Worm (Caenorhabditis elegans) whole organism, L1 larva: Measurements from ENCODE around the gene Y32G9A.12.

Experiments
- C04F5.9 ChIP-seq: sonication (generic microtip); optimal IDR thresholded peaks from 2 replicates; lab custom pipeline; 2016; ENCODE audit warnings: missing genetic modification characterization, missing compliant biosample characterization
- C16A3.4 ChIP-seq: fragments of 150-350 bp; optimal IDR thresholded peaks from 2 replicates; lab custom pipeline; 2014; ENCODE audit warnings: missing biosample characterization, missing genetic modification characterization
- C34B4.2 ChIP-seq: sonication (generic microtip); optimal IDR thresholded peaks from 2 replicates; lab custom pipeline; 2017; ENCODE audit warnings: mild to moderate bottlenecking, missing genetic modification characterization, missing compliant biosample characterization
- F16B12.6 ChIP-seq: fragments of 150-350 bp; optimal IDR thresholded peaks from 2 replicates; lab custom pipeline; 2014; ENCODE audit warnings: missing biosample characterization, missing genetic modification characterization
- Y116A8C.19 ChIP-seq: sonication (generic microtip); optimal IDR thresholded peaks from 2 replicates; lab custom pipeline; 2016; ENCODE audit warnings: missing compliant biosample characterization, missing genetic modification characterization, borderline replicate concordance
- aly-2 ChIP-seq: fragments of 150-350 bp; optimal IDR thresholded peaks from 2 replicates; lab custom pipeline; 2014; ENCODE audit warnings: missing biosample characterization, missing genetic modification characterization
- ama-1 ChIP-seq: fragments of 150-350 bp; optimal IDR thresholded peaks from 2 replicates; lab custom pipeline; 2014
- blmp-1 ChIP-seq: fragments of 150-350 bp; optimal IDR thresholded peaks from 2 replicates; lab custom pipeline; 2014; ENCODE audit warnings: missing biosample characterization, missing genetic modification characterization
- ceh-63 ChIP-seq: fragments of 200-800 bp; sonication (Bioruptor generic); optimal IDR thresholded peaks from 2 replicates; lab custom pipeline; 2018; ENCODE audit warnings: mild to moderate bottlenecking, missing genetic modification characterization, missing compliant biosample characterization
- ceh-8 ChIP-seq: fragments of 200-800 bp; sonication (Bioruptor generic); optimal IDR thresholded peaks from 2 replicates; lab custom pipeline; 2018; ENCODE audit warnings: mild to moderate bottlenecking, missing genetic modification characterization, moderate library complexity, missing compliant biosample characterization
- ceh-88 ChIP-seq: fragments of 200-800 bp; sonication (Bioruptor generic); IDR thresholded peaks from 2 replicates; pipeline ENCODE4 v1.3.6; 2022; ENCODE audit warnings: missing genetic modification characterization, missing compliant biosample characterization
- ceh-90 ChIP-seq: sonication (generic microtip); optimal IDR thresholded peaks from 2 replicates; lab custom pipeline; 2016; ENCODE audit warnings: missing genetic modification characterization, missing compliant biosample characterization
- dpl-1 ChIP-seq, 3 experiments: fragments of 150-350 bp in 2 of 3; sonication (generic microtip) in 1 of 3; optimal IDR thresholded peaks; 2 replicates each; lab custom pipeline; 2014 to 2017; ENCODE audit warnings: missing biosample characterization in 3 of 3, missing genetic modification characterization in 3 of 3, missing genetic modification reagents in 3 of 3
- efl-1 ChIP-seq, 4 experiments: fragments of 150-350 bp; optimal IDR thresholded peaks in 3 of 4; peaks in 1 of 4; 1 replicate in 1 of 4; 2 replicates in 3 of 4; lab custom pipeline; 2014; ENCODE audit warnings: missing biosample characterization in 2 of 4, missing genetic modification characterization in 2 of 4, missing genetic modification reagents in 2 of 4
- egl-13 ChIP-seq: sonication (generic microtip); optimal IDR thresholded peaks from 2 replicates; lab custom pipeline; 2016; ENCODE audit warnings: missing genotype, missing genetic modification reagents, missing genetic modification characterization, missing compliant biosample characterization
- elt-2 ChIP-seq: sonication (generic microtip); optimal IDR thresholded peaks from 2 replicates; lab custom pipeline; 2016; ENCODE audit warnings: missing genetic modification characterization, mild to moderate bottlenecking, inconsistent platforms, missing compliant biosample characterization, missing genetic modification reagents
- fkh-4 ChIP-seq: sonication (generic microtip); optimal IDR thresholded peaks from 2 replicates; lab custom pipeline; 2016; ENCODE audit warnings: missing compliant biosample characterization, missing genetic modification characterization, borderline replicate concordance
- fkh-8 ChIP-seq: sonication (generic microtip); optimal IDR thresholded peaks from 2 replicates; lab custom pipeline; 2016; ENCODE audit warnings: mild to moderate bottlenecking, missing genetic modification characterization, missing compliant biosample characterization
- fos-1 ChIP-seq: fragments of 150-350 bp; optimal IDR thresholded peaks from 2 replicates; lab custom pipeline; 2014; ENCODE audit warnings: missing biosample characterization, missing genetic modification characterization
- grh-1 ChIP-seq: fragments of 200-800 bp; sonication (Bioruptor generic); IDR thresholded peaks from 2 replicates; pipeline ENCODE4 v1.3.6; 2022; ENCODE audit warnings: missing genetic modification reagents, missing genetic modification characterization, missing compliant biosample characterization
- hlh-17 ChIP-seq: fragments of 200-800 bp; sonication (Bioruptor generic); optimal IDR thresholded peaks from 2 replicates; lab custom pipeline; 2018; ENCODE audit warnings: missing genetic modification characterization, mild to moderate bottlenecking, missing compliant biosample characterization, moderate library complexity, borderline replicate concordance
- hpl-2 ChIP-seq: fragments of 150-350 bp; optimal IDR thresholded peaks from 2 replicates; lab custom pipeline; 2014; ENCODE audit warnings: missing biosample characterization, missing genetic modification reagents, missing genetic modification characterization
- irx-1 ChIP-seq: sonication (generic microtip); optimal IDR thresholded peaks from 2 replicates; lab custom pipeline; 2016; ENCODE audit warnings: missing genetic modification characterization, missing compliant biosample characterization
- jun-1 ChIP-seq: fragments of 150-350 bp; optimal IDR thresholded peaks from 2 replicates; lab custom pipeline; 2014; ENCODE audit warnings: missing biosample characterization, missing genetic modification reagents, missing genetic modification characterization
- lin-13 ChIP-seq: fragments of 150-350 bp; optimal IDR thresholded peaks from 2 replicates; lab custom pipeline; 2014; ENCODE audit warnings: missing biosample characterization, missing genetic modification reagents, missing genetic modification characterization
- lin-14 ChIP-seq: fragments of 200-800 bp; sonication (Bioruptor generic); optimal IDR thresholded peaks from 2 replicates; lab custom pipeline; 2018; ENCODE audit warnings: mild to moderate bottlenecking, missing genetic modification characterization, moderate library complexity, missing compliant biosample characterization
- lin-15B ChIP-seq: fragments of 150-350 bp; sonication (generic microtip); optimal IDR thresholded peaks from 3 replicates; lab custom pipeline; 2014; ENCODE audit warnings: missing biosample characterization, missing genetic modification characterization
- lin-35 ChIP-seq, 2 experiments: fragments of 150-350 bp; optimal IDR thresholded peaks; 2 replicates each; lab custom pipeline; 2014; ENCODE audit warnings: missing biosample characterization in 2 of 2, missing genetic modification characterization in 2 of 2, missing genetic modification reagents in 2 of 2
- lin-39 ChIP-seq: fragments of 150-350 bp; optimal IDR thresholded peaks from 2 replicates; lab custom pipeline; 2014; ENCODE audit warnings: missing biosample characterization, missing genetic modification reagents, missing genetic modification characterization
- lsy-2 ChIP-seq, 2 experiments: fragments of 150-350 bp; optimal IDR thresholded peaks; 2 replicates each; lab custom pipeline; 2014; ENCODE audit warnings: missing biosample characterization in 2 of 2, missing genetic modification characterization in 2 of 2
- mab-9 ChIP-seq: fragments of 200-800 bp; sonication (Bioruptor generic); IDR thresholded peaks from 2 replicates; pipeline ENCODE4 v1.3.6; 2022; ENCODE audit warnings: missing genetic modification reagents, missing genetic modification characterization, missing compliant biosample characterization
- mdl-1 ChIP-seq, 2 experiments: fragments of 150-350 bp; optimal IDR thresholded peaks; 2 replicates each; lab custom pipeline; 2014 to 2017; ENCODE audit warnings: missing biosample characterization in 2 of 2, missing genetic modification characterization in 2 of 2, inconsistent platforms in 1 of 2
- nhr-11 ChIP-seq: fragments of 150-350 bp; optimal IDR thresholded peaks from 2 replicates; lab custom pipeline; 2014; ENCODE audit warnings: missing biosample characterization, missing genetic modification characterization
- nhr-12 ChIP-seq: sonication (generic microtip); optimal IDR thresholded peaks from 2 replicates; lab custom pipeline; 2017; ENCODE audit warnings: missing biosample characterization, missing genetic modification characterization
- nhr-20 ChIP-seq: sonication (generic microtip); optimal IDR thresholded peaks from 2 replicates; lab custom pipeline; 2016; ENCODE audit warnings: mild to moderate bottlenecking, missing genetic modification characterization, missing compliant biosample characterization
- nhr-237 ChIP-seq: fragments of 150-350 bp; optimal IDR thresholded peaks from 2 replicates; lab custom pipeline; 2014; ENCODE audit warnings: missing biosample characterization, missing genetic modification characterization
- nhr-71 ChIP-seq: sonication (generic microtip); optimal IDR thresholded peaks from 2 replicates; lab custom pipeline; 2016; ENCODE audit warnings: mild to moderate bottlenecking, missing genetic modification characterization, moderate library complexity, missing compliant biosample characterization
- nhr-77 ChIP-seq: fragments of 150-350 bp; optimal IDR thresholded peaks from 2 replicates; lab custom pipeline; 2014; ENCODE audit warnings: missing biosample characterization, missing genetic modification characterization
- nhr-85 ChIP-seq: sonication (generic microtip); peaks from one replicate; lab custom pipeline; 2016; ENCODE audit warnings: missing genetic modification characterization, inconsistent platforms, missing compliant biosample characterization
- nhr-90 ChIP-seq: sonication (generic microtip); optimal IDR thresholded peaks from 2 replicates; lab custom pipeline; 2016; ENCODE audit warnings: mild to moderate bottlenecking, missing genetic modification characterization, missing compliant biosample characterization; ENCODE audit not compliant: poor library complexity
- pax-3 ChIP-seq: fragments of 200-800 bp; sonication (Bioruptor generic); optimal IDR thresholded peaks from 2 replicates; lab custom pipeline; 2018; ENCODE audit warnings: mild to moderate bottlenecking, missing genetic modification characterization, moderate library complexity, missing compliant biosample characterization
- rnt-1 ChIP-seq: sonication (generic microtip); optimal IDR thresholded peaks from 2 replicates; lab custom pipeline; 2016; ENCODE audit warnings: mild to moderate bottlenecking, missing genetic modification characterization, moderate library complexity, missing compliant biosample characterization
- snu-23 ChIP-seq: sonication (generic microtip); optimal IDR thresholded peaks from 2 replicates; lab custom pipeline; 2016; ENCODE audit warnings: missing genetic modification characterization, missing compliant biosample characterization
- sptf-1 ChIP-seq: fragments of 150-350 bp; optimal IDR thresholded peaks from 2 replicates; lab custom pipeline; 2014; ENCODE audit warnings: missing biosample characterization, missing genetic modification characterization
- sup-37 ChIP-seq: fragments of 200-800 bp; sonication (Bioruptor generic); optimal IDR thresholded peaks from 2 replicates; lab custom pipeline; 2018; ENCODE audit warnings: mild to moderate bottlenecking, missing genetic modification characterization, missing compliant biosample characterization
- unc-30 ChIP-seq: sonication (generic microtip); optimal IDR thresholded peaks from 2 replicates; lab custom pipeline; 2017; ENCODE audit warnings: missing biosample characterization, missing genetic modification characterization
- unc-86 ChIP-seq: sonication (generic microtip); optimal IDR thresholded peaks from 2 replicates; lab custom pipeline; 2016; ENCODE audit warnings: missing genetic modification characterization, missing compliant biosample characterization
- unc-98 ChIP-seq: fragments of 200-800 bp; sonication (Bioruptor generic); IDR thresholded peaks from 2 replicates; pipeline ENCODE4 v1.3.6; 2022; ENCODE audit warnings: missing genetic modification characterization, missing compliant biosample characterization
- vab-15 ChIP-seq: sonication (generic microtip); optimal IDR thresholded peaks from 2 replicates; lab custom pipeline; 2017; ENCODE audit warnings: missing genotype, mild to moderate bottlenecking, missing genetic modification characterization, missing compliant biosample characterization
- xbp-1 ChIP-seq: sonication (generic microtip); optimal IDR thresholded peaks from 2 replicates; lab custom pipeline; 2016; ENCODE audit warnings: missing genetic modification characterization, missing compliant biosample characterization
- zip-4 ChIP-seq: fragments of 200-800 bp; sonication (Bioruptor generic); optimal IDR thresholded peaks from 2 replicates; lab custom pipeline; 2018; ENCODE audit warnings: mild to moderate bottlenecking, missing genetic modification characterization, moderate library complexity, missing compliant biosample characterization
- ztf-11 ChIP-seq, 2 experiments: sonication (generic microtip); optimal IDR thresholded peaks; 2 replicates each; lab custom pipeline; 2016 to 2017; ENCODE audit warnings: missing genetic modification characterization in 2 of 2, missing biosample characterization in 1 of 2, missing compliant biosample characterization in 1 of 2

Y32G9A.12 gene

DNA sequence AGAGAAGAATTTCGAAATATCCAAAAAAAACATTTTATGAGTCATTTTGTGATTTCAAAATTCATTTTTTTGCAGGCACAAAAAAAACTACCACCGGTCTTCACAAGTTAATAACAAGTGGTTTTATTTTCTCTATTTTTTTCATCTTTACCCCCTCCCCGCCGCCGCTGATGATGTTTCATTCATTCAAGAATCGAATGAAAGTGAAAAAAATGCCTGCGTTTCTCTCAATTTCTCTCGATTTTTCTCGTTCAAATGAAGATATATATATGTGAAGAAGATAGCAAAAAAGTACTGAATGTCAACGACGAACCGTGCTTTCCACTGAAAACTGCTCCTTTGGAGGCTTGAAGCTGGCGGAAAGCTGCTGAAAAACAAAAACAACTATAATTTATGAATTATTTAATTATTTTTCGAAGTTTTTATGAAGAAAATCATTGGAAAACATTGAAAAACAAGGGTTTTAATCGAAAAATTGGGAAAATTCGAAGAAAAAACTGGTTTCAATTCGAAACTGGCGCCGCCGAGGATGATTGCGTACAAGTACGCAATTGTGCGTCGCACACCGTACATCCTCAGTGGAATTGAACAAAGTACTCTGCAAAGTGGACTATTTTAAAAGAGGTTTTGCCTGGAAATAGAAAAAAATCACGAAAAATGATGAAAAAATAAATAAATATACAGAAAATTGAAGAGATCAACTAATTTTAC lies 27.3 kb downstream of the Y32G9A.12 start, which contains the start of gene zig-11:
zig-11 (minus strand) TSS at position 373 of the 711 bp plus-strand sequence.
- TF ChIP-seq fkh-4 (tag; lab: Kevin White, UChicago) (no peak), nhr-71 (tag; lab: Kevin White, UChicago) (peak; percentile 36), ceh-8 (GFP tag; lab: Kevin White, UChicago) (no peak), grh-1 (GFP tag; lab: Robert Waterston, UW) (peak; percentile 61; the same call in 1 of the 2 replicates), elt-2 (tag; lab: Kevin White, UChicago) (no peak), lin-13 (GFP tag; lab: Kevin White, UChicago) (no peak), hlh-17 (GFP tag; lab: Kevin White, UChicago) (no peak), fos-1 (tag; lab: Kevin White, UChicago) (no peak), aly-2 (tag; lab: Kevin White, UChicago) (no peak), fkh-8 (tag; lab: Kevin White, UChicago) (no peak), C04F5.9 (tag; lab: Kevin White, UChicago) (no peak), dpl-1 (GFP tag; optimal IDR thresholded peaks at IDR 0.05; lab: Kevin White, UChicago) (peak; percentile 71 to 90 (median 84)), pax-3 (tag; lab: Kevin White, UChicago) (no peak), F16B12.6 (tag; lab: Kevin White, UChicago) (peak; percentile 81), egl-13 (no peak), lin-14 (no peak), lin-15B (tag; lab: Kevin White, UChicago) (no peak), hpl-2 (GFP tag; lab: Kevin White, UChicago) (no peak), ama-1 (lab: Kevin White, UChicago) (no peak), mab-9 (GFP tag; lab: Robert Waterston, UW) (no peak), unc-98 (GFP tag; lab: Robert Waterston, UW) (no peak), rnt-1 (tag; lab: Kevin White, UChicago) (no peak), Y116A8C.19 (tag; lab: Kevin White, UChicago) (no peak), snu-23 (peak; percentile 14), nhr-90 (no peak), nhr-12 (no peak), jun-1 (tag; lab: Kevin White, UChicago) (no peak), unc-86 (tag; lab: Kevin White, UChicago) (no peak), nhr-20 (tag; lab: Kevin White, UChicago) (no peak), sup-37 (no peak), blmp-1 (tag; lab: Kevin White, UChicago) (peak; percentile 98), ceh-63 (no peak), C16A3.4 (peak; percentile 18), xbp-1 (tag; lab: Kevin White, UChicago) (no peak), sptf-1 (tag; lab: Kevin White, UChicago) (no peak), mdl-1 (tag; optimal IDR thresholded peaks at IDR 0.05; lab: Kevin White, UChicago) (no peak), nhr-85 (tag; lab: Kevin White, UChicago) (peak; percentile 76), unc-30 (tag; lab: Kevin White, UChicago) (no peak), zip-4 (GFP tag; lab: Kevin White, UChicago) (no peak), nhr-237 (tag; lab: Kevin White, UChicago) (no peak), ceh-88 (no peak), lin-35 (GFP tag; optimal IDR thresholded peaks at IDR 0.05; lab: Kevin White, UChicago) (peak; percentile 78 to 93), lsy-2 (tag; optimal IDR thresholded peaks at IDR 0.05; lab: Kevin White, UChicago) (peak; percentile 37 to 93), efl-1 (optimal IDR thresholded peaks at IDR 0.05; lab: Kevin White, UChicago) (peak; percentile 74 to 85), efl-1 (GFP tag; optimal IDR thresholded peaks at IDR 0.05 in 1 of 2; lab: Kevin White, UChicago) (peak; percentile 88 to 98), ceh-90 (no peak), vab-15 (tag; lab: Kevin White, UChicago) (no peak), nhr-11 (tag; lab: Kevin White, UChicago) (no peak), C34B4.2 (tag; lab: Kevin White, UChicago) (no peak), nhr-77 (tag; lab: Kevin White, UChicago) (no peak), irx-1 (tag; lab: Kevin White, UChicago) (no peak), lin-39 (tag; lab: Kevin White, UChicago) (no peak), ztf-11 (tag; optimal IDR thresholded peaks at IDR 0.05; lab: Kevin White, UChicago) (no peak)
